Worm (Caenorhabditis elegans) whole organism, L4 larva: ENCODE results near the gene srlf-33.

Experiments used
- ama-1 ChIP-seq: fragments of 150-350 bp; optimal IDR thresholded peaks from 2 replicates; lab custom pipeline; 2014; ENCODE audit warnings: inconsistent platforms, mixed read lengths
- ceh-82 ChIP-seq: sonication (generic microtip); optimal IDR thresholded peaks from 2 replicates; lab custom pipeline; 2017; ENCODE audit warnings: missing biosample characterization, missing genetic modification characterization

- TF ChIP-seq ceh-82 (tag; lab: Kevin White, UChicago) = no peak
- no peak for TF ChIP-seq ama-1 (lab: Kevin White, UChicago)
Observed at ce11 chrIV:11877674-11878073, 47.6 kb downstream of the srlf-33 start, which contains the start of gene pph-2.
